Worm (Caenorhabditis elegans) whole organism, L1 larva: Measurements from ENCODE around the gene F16F9.4.

Experiments used
- mdl-1 ChIP-seq, 2 experiments: fragments of 150-350 bp; optimal IDR thresholded peaks; 2 replicates each; lab custom pipeline; 2014 to 2017; ENCODE audit warnings: missing biosample characterization in 2 of 2, missing genetic modification characterization in 2 of 2, inconsistent platforms in 1 of 2
- nhr-19 ChIP-seq: fragments of 200-800 bp; sonication (Bioruptor generic); conservative IDR thresholded peaks from 2 replicates; pipeline ENCODE4 v1.3.6; 2022; ENCODE audit warnings: missing genetic modification characterization, missing compliant biosample characterization
- sox-4 ChIP-seq: sonication (generic microtip); optimal IDR thresholded peaks from 2 replicates; lab custom pipeline; 2016; ENCODE audit warnings: missing genetic modification characterization, missing compliant biosample characterization
- tbx-2 ChIP-seq: sonication (generic microtip); optimal IDR thresholded peaks from 2 replicates; lab custom pipeline; 2016; ENCODE audit warnings: missing genetic modification characterization, missing compliant biosample characterization

ce11 chrX:8432361-8432760 is 30.8 kb downstream of the F16F9.4 start, which contains the start of gene kin-9:
- TF ChIP-seq tbx-2 (tag; lab: Kevin White, UChicago): no peak
- TF ChIP-seq sox-4: no peak
- no peak for TF ChIP-seq mdl-1 (tag; optimal IDR thresholded peaks at IDR 0.05; lab: Kevin White, UChicago)
- no peak for TF ChIP-seq nhr-19
